Fruit fly (Drosophila melanogaster): ENCODE data around the gene Trs23.

- TF ChIP-seq tj (GFP tag; optimal IDR thresholded peaks at IDR 0.05), result no peak
- no peak for TF ChIP-seq Mnt (GFP tag; optimal IDR thresholded peaks at IDR 0.05)
- TF ChIP-seq Crg-1 (GFP tag; optimal IDR thresholded peaks at IDR 0.05), result no peak
- TF ChIP-seq CG5204 (GFP tag; optimal IDR thresholded peaks at IDR 0.05), result no peak
- no peak for TF ChIP-seq CG7101 (tag; optimal IDR thresholded peaks at IDR 0.05)
- no peak for TF ChIP-seq kay (GFP tag; ENCODE audit: borderline replicate concordance)
- no peak for TF ChIP-seq CG7045 (GFP tag; optimal IDR thresholded peaks at IDR 0.05)
- no peak for TF ChIP-seq CG11617 (GFP tag; optimal IDR thresholded peaks at IDR 0.05)
- TF ChIP-seq cic (GFP tag; optimal IDR thresholded peaks at IDR 0.05), result no peak
- no peak for TF ChIP-seq bab1 (GFP tag; optimal IDR thresholded peaks at IDR 0.05)
- TF ChIP-seq CG33017 (tag; optimal IDR thresholded peaks at IDR 0.05), result no peak
- TF ChIP-seq cnc (optimal IDR thresholded peaks at IDR 0.05), result no peak
- TF ChIP-seq CG14711 (tag; optimal IDR thresholded peaks at IDR 0.05), result no peak
- no peak for TF ChIP-seq ovo (GFP tag; optimal IDR thresholded peaks at IDR 0.05)
These were observed 35.0 kb downstream of the Trs23 start for dm6 chr2L:8721028-8721427.
